Worm (Caenorhabditis elegans): ENCODE results near the gene str-135.

str-135 gene

DNA sequence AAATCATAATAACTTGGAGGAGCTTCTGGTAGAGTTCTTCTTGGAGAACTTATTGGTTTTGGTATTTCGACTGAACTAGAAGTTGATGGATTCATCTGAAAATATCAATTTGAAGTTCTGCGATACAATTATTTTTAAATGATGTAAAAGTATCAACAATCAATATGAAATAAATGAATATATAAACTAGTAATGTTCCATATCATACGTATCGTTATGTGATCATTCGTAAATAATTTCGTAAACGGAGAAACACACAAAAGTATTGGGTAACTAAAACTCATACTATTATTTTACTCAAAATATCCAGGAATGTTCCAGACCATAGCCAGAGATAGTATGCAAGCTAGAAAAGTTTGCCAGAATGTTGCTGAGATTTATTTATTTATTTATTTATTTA, 25.7 kb upstream of the str-135 start, which contains the start of gene W02D7.8:
Gene W02D7.8 (minus strand): TSS at position 101 of the 400 bp plus-strand sequence.
- TF ChIP-seq hmg-4 (GFP tag; optimal IDR thresholded peaks at IDR 0.05) (no peak), hmbx-1 (tag; optimal IDR thresholded peaks at IDR 0.05) (no peak)

ce11 chrV:8305940-8306339, 25.3 kb upstream of the str-135 start:
- no peak for TF ChIP-seq F13C5.2 (tag; optimal IDR thresholded peaks at IDR 0.05)
- no peak for TF ChIP-seq ets-7 (tag; optimal IDR thresholded peaks at IDR 0.05)
- no peak for TF ChIP-seq tra-4 (tag; optimal IDR thresholded peaks at IDR 0.05)
- no peak for TF ChIP-seq hnd-1 (tag; optimal IDR thresholded peaks at IDR 0.05)
- no peak for TF ChIP-seq ama-1 (optimal IDR thresholded peaks at IDR 0.05)
- TF ChIP-seq aly-1 (tag; optimal IDR thresholded peaks at IDR 0.05) = no peak
- TF ChIP-seq flt-1 (GFP tag; IDR thresholded peaks at IDR 0.05) = no peak
- TF ChIP-seq ceh-36 (tag; optimal IDR thresholded peaks at IDR 0.05) = no peak
- no peak for TF ChIP-seq sea-1 (GFP tag; conservative IDR thresholded peaks at IDR 0.05)
- TF ChIP-seq scrt-1 (GFP tag; IDR thresholded peaks at IDR 0.05) = no peak
- TF ChIP-seq B0310.2 (tag; optimal IDR thresholded peaks at IDR 0.05) = no peak
- no peak for TF ChIP-seq tbx-37 (GFP tag; conservative IDR thresholded peaks at IDR 0.05)
- TF ChIP-seq ceh-13 (GFP tag; optimal IDR thresholded peaks at IDR 0.05) = no peak
- TF ChIP-seq tbx-11 (GFP tag; IDR thresholded peaks at IDR 0.05) = no peak
- TF ChIP-seq hmbx-1 (tag; optimal IDR thresholded peaks at IDR 0.05) = no peak
- no peak for TF ChIP-seq hmg-4 (GFP tag; optimal IDR thresholded peaks at IDR 0.05)
- no peak for TF ChIP-seq pes-1 (GFP tag; IDR thresholded peaks at IDR 0.05)

- TF ChIP-seq pes-1 (GFP tag; IDR thresholded peaks at IDR 0.05) = no peak
- TF ChIP-seq tbx-11 (GFP tag; IDR thresholded peaks at IDR 0.05) = no peak
- no peak for TF ChIP-seq tbx-37 (GFP tag; conservative IDR thresholded peaks at IDR 0.05)
- no peak for TF ChIP-seq flt-1 (GFP tag; IDR thresholded peaks at IDR 0.05)
- no peak for TF ChIP-seq hmbx-1 (tag; optimal IDR thresholded peaks at IDR 0.05)
- TF ChIP-seq B0310.2 (tag; optimal IDR thresholded peaks at IDR 0.05) = no peak
- no peak for TF ChIP-seq ceh-36 (tag; optimal IDR thresholded peaks at IDR 0.05)
- no peak for TF ChIP-seq hnd-1 (tag; optimal IDR thresholded peaks at IDR 0.05)
- TF ChIP-seq ceh-13 (GFP tag; optimal IDR thresholded peaks at IDR 0.05) = no peak
- TF ChIP-seq ama-1 (optimal IDR thresholded peaks at IDR 0.05) = no peak
- no peak for TF ChIP-seq tra-4 (tag; optimal IDR thresholded peaks at IDR 0.05)
- TF ChIP-seq hmg-4 (GFP tag; optimal IDR thresholded peaks at IDR 0.05) = no peak
- TF ChIP-seq F13C5.2 (tag; optimal IDR thresholded peaks at IDR 0.05) = no peak
- no peak for TF ChIP-seq aly-1 (tag; optimal IDR thresholded peaks at IDR 0.05)
- no peak for TF ChIP-seq sea-1 (GFP tag; conservative IDR thresholded peaks at IDR 0.05)
- no peak for TF ChIP-seq scrt-1 (GFP tag; IDR thresholded peaks at IDR 0.05)
Observed at ce11 chrV:8304461-8305195, 24.0 kb upstream of the str-135 start, which contains the start of gene W02D7.11. Gene W02D7.11, minus strand, starts transcription at chrV:8304511.

ce11 chrV:8302522-8302921, 21.9 kb upstream of the str-135 start, which contains the start of gene sel-9:
Gene sel-9, minus strand, starts transcription at chrV:8302580.
- no peak for TF ChIP-seq hnd-1 (tag; optimal IDR thresholded peaks at IDR 0.05)
- no peak for TF ChIP-seq ets-7 (tag; optimal IDR thresholded peaks at IDR 0.05)
- no peak for TF ChIP-seq sea-1 (GFP tag; conservative IDR thresholded peaks at IDR 0.05)
- TF ChIP-seq flt-1 (GFP tag; IDR thresholded peaks at IDR 0.05) = no peak
- no peak for TF ChIP-seq pes-1 (GFP tag; IDR thresholded peaks at IDR 0.05)

ce11 chrV:8300935-8301535, 20.4 kb upstream of the str-135 start, which contains the start of gene W02D7.6:
Gene W02D7.6, minus strand, starts transcription at chrV:8301507.
- TF ChIP-seq pes-1 (GFP tag; IDR thresholded peaks at IDR 0.05) = no peak
- no peak for TF ChIP-seq aly-1 (tag; optimal IDR thresholded peaks at IDR 0.05)
- TF ChIP-seq hmbx-1 (tag; optimal IDR thresholded peaks at IDR 0.05) = no peak
- no peak for TF ChIP-seq flt-1 (GFP tag; IDR thresholded peaks at IDR 0.05)
- TF ChIP-seq ceh-36 (tag; optimal IDR thresholded peaks at IDR 0.05) = no peak
- TF ChIP-seq ama-1 (optimal IDR thresholded peaks at IDR 0.05) = no peak
- TF ChIP-seq tra-4 (tag; optimal IDR thresholded peaks at IDR 0.05) = no peak
- no peak for TF ChIP-seq hnd-1 (tag; optimal IDR thresholded peaks at IDR 0.05)
- TF ChIP-seq tbx-11 (GFP tag; IDR thresholded peaks at IDR 0.05) = no peak
- TF ChIP-seq B0310.2 (tag; optimal IDR thresholded peaks at IDR 0.05) = no peak
- no peak for TF ChIP-seq ets-7 (tag; optimal IDR thresholded peaks at IDR 0.05)
- no peak for TF ChIP-seq F13C5.2 (tag; optimal IDR thresholded peaks at IDR 0.05)
- no peak for TF ChIP-seq sea-1 (GFP tag; conservative IDR thresholded peaks at IDR 0.05)
- TF ChIP-seq scrt-1 (GFP tag; IDR thresholded peaks at IDR 0.05) = no peak
- no peak for TF ChIP-seq hmg-4 (GFP tag; optimal IDR thresholded peaks at IDR 0.05)
- no peak for TF ChIP-seq tbx-37 (GFP tag; conservative IDR thresholded peaks at IDR 0.05)
- TF ChIP-seq ceh-13 (GFP tag; optimal IDR thresholded peaks at IDR 0.05) = no peak

ce11 chrV:8299191-8299854, 18.7 kb upstream of the str-135 start, which contains the start of gene W02D7.5:
Gene W02D7.5, minus strand, starts transcription at chrV:8299241.
- TF ChIP-seq aly-1 (tag; optimal IDR thresholded peaks at IDR 0.05) = no peak
- no peak for TF ChIP-seq scrt-1 (GFP tag; IDR thresholded peaks at IDR 0.05)
- TF ChIP-seq ama-1 (optimal IDR thresholded peaks at IDR 0.05) = no peak
- no peak for TF ChIP-seq ets-7 (tag; optimal IDR thresholded peaks at IDR 0.05)
- no peak for TF ChIP-seq hmbx-1 (tag; optimal IDR thresholded peaks at IDR 0.05)
- TF ChIP-seq sea-1 (GFP tag; conservative IDR thresholded peaks at IDR 0.05) = no peak
- TF ChIP-seq F13C5.2 (tag; optimal IDR thresholded peaks at IDR 0.05) = no peak
- TF ChIP-seq flt-1 (GFP tag; IDR thresholded peaks at IDR 0.05) = no peak
- no peak for TF ChIP-seq ceh-36 (tag; optimal IDR thresholded peaks at IDR 0.05)
- no peak for TF ChIP-seq pes-1 (GFP tag; IDR thresholded peaks at IDR 0.05)
- no peak for TF ChIP-seq tbx-11 (GFP tag; IDR thresholded peaks at IDR 0.05)
- TF ChIP-seq B0310.2 (tag; optimal IDR thresholded peaks at IDR 0.05) = no peak
- no peak for TF ChIP-seq tbx-37 (GFP tag; conservative IDR thresholded peaks at IDR 0.05)
- no peak for TF ChIP-seq ceh-13 (GFP tag; optimal IDR thresholded peaks at IDR 0.05)
- TF ChIP-seq tra-4 (tag; optimal IDR thresholded peaks at IDR 0.05) = no peak
- no peak for TF ChIP-seq hnd-1 (tag; optimal IDR thresholded peaks at IDR 0.05)
- no peak for TF ChIP-seq hmg-4 (GFP tag; optimal IDR thresholded peaks at IDR 0.05)
